Fruit fly (Drosophila melanogaster): ENCODE results near the gene Nup58.

The Nup58 gene

dm6 chr3R:19620953-19621352 is 23.9 kb upstream of the Nup58 start (continued):
- no peak for TF ChIP-seq dati (GFP tag; IDR thresholded peaks at IDR 0.05)
- TF ChIP-seq CG9215 (GFP tag; IDR thresholded peaks at IDR 0.05): no peak
- TF ChIP-seq CG14050 (GFP tag; IDR thresholded peaks at IDR 0.05): no peak
- no peak for TF ChIP-seq al (GFP tag; IDR thresholded peaks at IDR 0.05)
- TF ChIP-seq CG12659 (GFP tag; optimal IDR thresholded peaks at IDR 0.05): no peak
- no peak for TF ChIP-seq CG15073 (GFP tag; optimal IDR thresholded peaks at IDR 0.05)
- no peak for TF ChIP-seq CoRest (tag; optimal IDR thresholded peaks at IDR 0.05)
- TF ChIP-seq da (GFP tag; optimal IDR thresholded peaks at IDR 0.05): no peak
- no peak for TF ChIP-seq CG7963 (GFP tag; IDR thresholded peaks at IDR 0.05; ENCODE audit: partially characterized antibody)
- TF ChIP-seq CG2116 (GFP tag; optimal IDR thresholded peaks at IDR 0.05): no peak
- no peak for TF ChIP-seq CG12299 (tag; optimal IDR thresholded peaks at IDR 0.05)
- TF ChIP-seq CG31365 (tag; optimal IDR thresholded peaks at IDR 0.05): no peak
- no peak for TF ChIP-seq CG15479 (GFP tag; optimal IDR thresholded peaks at IDR 0.05)
- peak; percentile 1 for TF ChIP-seq CG2678 (tag; optimal IDR thresholded peaks at IDR 0.05)
- TF ChIP-seq caup (GFP tag; optimal IDR thresholded peaks at IDR 0.05; ENCODE audit: severe bottlenecking): no peak
- TF ChIP-seq CG5953 (GFP tag; IDR thresholded peaks at IDR 0.05): no peak
- TF ChIP-seq sens (GFP tag): no peak
- no peak for TF ChIP-seq Dll (GFP tag; IDR thresholded peaks at IDR 0.05; ENCODE audit: partially characterized antibody)
- no peak for TF ChIP-seq Poxn (GFP tag; IDR thresholded peaks at IDR 0.05)
- TF ChIP-seq fd64A (GFP tag; optimal IDR thresholded peaks at IDR 0.05): no peak
- no peak for TF ChIP-seq cg (GFP tag; optimal IDR thresholded peaks at IDR 0.05)
- no peak for TF ChIP-seq CkIIα-i1 (GFP tag; IDR thresholded peaks at IDR 0.05)
- TF ChIP-seq fd3F (GFP tag; optimal IDR thresholded peaks at IDR 0.05): no peak
- TF ChIP-seq Drgx (GFP tag; IDR thresholded peaks at IDR 0.05): no peak
- no peak for TF ChIP-seq Doc3 (GFP tag; IDR thresholded peaks at IDR 0.05; ENCODE audit: partially characterized antibody)
- TF ChIP-seq Six4 (GFP tag; optimal IDR thresholded peaks at IDR 0.05): no peak
- TF ChIP-seq CG6791 (GFP tag; IDR thresholded peaks at IDR 0.05; ENCODE audit: partially characterized antibody): no peak
- TF ChIP-seq pita (GFP tag; optimal IDR thresholded peaks at IDR 0.05): no peak
- TF ChIP-seq maf-S (GFP tag; optimal IDR thresholded peaks at IDR 0.05): no peak
- peak; percentile 46; the same call in 1 of the 2 replicates for TF ChIP-seq Bgb (GFP tag; IDR thresholded peaks at IDR 0.05; ENCODE audit: partially characterized antibody)
- TF ChIP-seq dm (GFP tag; optimal IDR thresholded peaks at IDR 0.05): no peak
- no peak for TF ChIP-seq ewg (GFP tag; optimal IDR thresholded peaks at IDR 0.05)
- no peak for TF ChIP-seq esg (GFP tag; conservative IDR thresholded peaks at IDR 0.05)
- peak; percentile 38 for TF ChIP-seq CG6854 (GFP tag; optimal IDR thresholded peaks at IDR 0.05)
- no peak for TF ChIP-seq Ada2b (GFP tag; IDR thresholded peaks at IDR 0.05)
- no peak for TF ChIP-seq CG6654 (GFP tag; optimal IDR thresholded peaks at IDR 0.05)
- no peak for TF ChIP-seq CG12219 (GFP tag; optimal IDR thresholded peaks at IDR 0.05)
- no peak for TF ChIP-seq Hsf (GFP tag; optimal IDR thresholded peaks at IDR 0.05)
- no peak for TF ChIP-seq CG18011 (GFP tag; optimal IDR thresholded peaks at IDR 0.05)
- peak; percentile 90; the same call in 3 of the 4 replicates for TF ChIP-seq chinmo (GFP tag; IDR thresholded peaks at IDR 0.05; ENCODE audit: partially characterized antibody)
- peak; percentile 28 for TF ChIP-seq CG13296 (GFP tag; optimal IDR thresholded peaks at IDR 0.05)
- TF ChIP-seq ERR (GFP tag; optimal IDR thresholded peaks at IDR 0.05): no peak
- no peak for TF ChIP-seq Lhr (GFP tag; optimal IDR thresholded peaks at IDR 0.05)
- no peak for TF ChIP-seq prd (optimal IDR thresholded peaks at IDR 0.05)
- TF ChIP-seq prd (GFP tag; IDR thresholded peaks at IDR 0.05): no peak
- no peak for TF ChIP-seq tio (GFP tag; optimal IDR thresholded peaks at IDR 0.05)
- no peak for TF ChIP-seq CG6683 (GFP tag; optimal IDR thresholded peaks at IDR 0.05)
- TF ChIP-seq CG9797 (GFP tag; optimal IDR thresholded peaks at IDR 0.05): no peak
- no peak for TF ChIP-seq crc (GFP tag; optimal IDR thresholded peaks at IDR 0.05)
- TF ChIP-seq Oli (tag; optimal IDR thresholded peaks at IDR 0.05): no peak
- no peak for TF ChIP-seq CG17385 (GFP tag; optimal IDR thresholded peaks at IDR 0.05)
